Fruit fly (Drosophila melanogaster): ENCODE measurements around the gene CG32638.
A peak's percentile ranks its signal among the peaks of the same experiment; 100 is the strongest.

CG32638 gene

DNA sequence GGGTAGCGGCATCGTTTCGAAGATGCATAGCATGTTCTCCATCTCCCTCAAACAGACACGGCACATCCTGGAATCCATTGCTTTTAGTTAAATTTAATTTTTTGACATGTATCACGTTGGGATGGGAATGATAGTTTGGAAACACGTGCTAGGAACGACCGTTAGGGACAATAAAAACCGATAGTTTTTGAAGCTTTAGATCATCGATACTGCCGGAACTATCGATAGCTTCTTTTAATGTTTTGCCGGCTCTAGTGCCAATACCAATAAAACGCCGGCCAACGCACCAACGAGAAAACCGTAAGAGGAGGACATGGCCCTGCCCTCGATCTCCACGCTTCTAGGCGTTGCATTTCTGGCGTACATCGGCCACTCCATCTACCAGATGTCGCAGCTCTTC is 26.2 kb upstream of the CG32638 start, which contains the start of the genes CG4318 and CG4332 (continued):
- no peak for TF ChIP-seq kni (GFP tag; optimal IDR thresholded peaks at IDR 0.05)
- TF ChIP-seq CG3281 (GFP tag; optimal IDR thresholded peaks at IDR 0.05) = no peak
- peak; percentile 92 for TF ChIP-seq Bgb (GFP tag; IDR thresholded peaks at IDR 0.05; ENCODE audit: partially characterized antibody)
- TF ChIP-seq her (GFP tag; optimal IDR thresholded peaks at IDR 0.05) = no peak
- no peak for TF ChIP-seq vfl (GFP tag; optimal IDR thresholded peaks at IDR 0.05)
- no peak for TF ChIP-seq Hand (GFP tag; optimal IDR thresholded peaks at IDR 0.05)
- no peak for TF ChIP-seq pnt (GFP tag; optimal IDR thresholded peaks at IDR 0.05)
- TF ChIP-seq gfzf (GFP tag; optimal IDR thresholded peaks at IDR 0.05) = no peak
- TF ChIP-seq D19A (tag; optimal IDR thresholded peaks at IDR 0.05) = no peak
- TF ChIP-seq CG10267 (tag; optimal IDR thresholded peaks at IDR 0.05) = no peak
- no peak for TF ChIP-seq emc (GFP tag; optimal IDR thresholded peaks at IDR 0.05)
- TF ChIP-seq sr (GFP tag; IDR thresholded peaks at IDR 0.05) = no peak
- TF ChIP-seq Fer2 (tag; optimal IDR thresholded peaks at IDR 0.05) = no peak

DNA sequence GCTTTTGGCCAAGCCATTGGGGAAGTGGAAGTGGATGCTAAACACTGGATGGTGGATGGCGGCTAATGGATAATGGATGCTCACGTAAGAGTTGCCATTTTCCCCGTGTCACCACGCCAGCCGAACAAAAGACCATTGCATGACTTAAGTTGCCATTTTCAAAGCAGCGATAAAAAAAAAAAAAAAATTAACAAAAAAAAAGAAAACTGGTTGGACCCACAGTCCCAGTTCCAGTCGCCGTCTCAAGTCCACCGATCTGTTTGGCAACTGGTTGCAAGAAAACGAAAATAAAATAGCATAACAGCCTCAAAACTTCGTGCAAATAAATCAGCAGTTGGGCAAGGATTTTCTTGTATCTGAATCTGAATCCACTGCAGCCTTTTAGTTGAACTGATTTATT is 20.5 kb upstream of the CG32638 start:
- TF ChIP-seq Drgx (GFP tag; IDR thresholded peaks at IDR 0.05) (peak; percentile 24; the same call in 1 of the 2 replicates), CG33557 (GFP tag; optimal IDR thresholded peaks at IDR 0.05) (no peak), Hey (tag; optimal IDR thresholded peaks at IDR 0.05) (no peak), sug (tag; optimal IDR thresholded peaks at IDR 0.05) (no peak), grau (tag; optimal IDR thresholded peaks at IDR 0.05) (no peak), nom (GFP tag; optimal IDR thresholded peaks at IDR 0.05) (peak; percentile 11), Dbx (GFP tag; IDR thresholded peaks at IDR 0.05) (no peak), sima (GFP tag; optimal IDR thresholded peaks at IDR 0.05) (no peak), bab2 (GFP tag; optimal IDR thresholded peaks at IDR 0.05) (no peak), CG18262 (tag; optimal IDR thresholded peaks at IDR 0.05) (no peak)

DNA sequence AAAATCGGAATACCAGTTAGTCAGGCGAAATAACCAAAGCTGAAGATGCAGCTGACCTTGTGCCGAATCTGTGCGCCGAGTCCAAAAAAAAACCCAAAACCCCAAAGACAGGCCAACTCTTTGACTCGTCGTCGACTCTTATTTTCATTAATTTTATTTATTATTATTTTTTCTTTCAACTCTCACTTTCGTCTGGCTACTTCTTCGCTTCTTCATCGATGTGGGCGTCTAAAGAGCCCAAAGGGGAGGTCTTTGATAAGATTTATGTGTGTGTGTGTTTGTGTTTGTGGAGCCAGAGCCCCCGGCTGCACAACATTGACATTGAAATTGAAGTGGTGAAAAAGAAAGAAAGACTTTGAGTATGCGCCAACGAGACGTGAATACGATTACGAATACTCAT is 17.3 kb upstream of the CG32638 start:
- TF ChIP-seq tll (GFP tag; optimal IDR thresholded peaks at IDR 0.05) (no peak), NfI (GFP tag; optimal IDR thresholded peaks at IDR 0.05) (no peak), Blimp-1 (GFP tag; optimal IDR thresholded peaks at IDR 0.05) (peak; percentile 87), cad (GFP tag; optimal IDR thresholded peaks at IDR 0.05) (no peak), tgo (GFP tag; IDR thresholded peaks at IDR 0.05) (0 out of 3 replicates have a peak, but pooled peaks have one; percentile 2), CG13775 (GFP tag; optimal IDR thresholded peaks at IDR 0.05) (no peak), kah (GFP tag; optimal IDR thresholded peaks at IDR 0.05) (no peak), Neu2 (GFP tag; optimal IDR thresholded peaks at IDR 0.05; ENCODE audit: borderline replicate concordance) (no peak), Fer2 (tag; optimal IDR thresholded peaks at IDR 0.05) (no peak), CG4730 (GFP tag; IDR thresholded peaks at IDR 0.05) (no peak)

DNA sequence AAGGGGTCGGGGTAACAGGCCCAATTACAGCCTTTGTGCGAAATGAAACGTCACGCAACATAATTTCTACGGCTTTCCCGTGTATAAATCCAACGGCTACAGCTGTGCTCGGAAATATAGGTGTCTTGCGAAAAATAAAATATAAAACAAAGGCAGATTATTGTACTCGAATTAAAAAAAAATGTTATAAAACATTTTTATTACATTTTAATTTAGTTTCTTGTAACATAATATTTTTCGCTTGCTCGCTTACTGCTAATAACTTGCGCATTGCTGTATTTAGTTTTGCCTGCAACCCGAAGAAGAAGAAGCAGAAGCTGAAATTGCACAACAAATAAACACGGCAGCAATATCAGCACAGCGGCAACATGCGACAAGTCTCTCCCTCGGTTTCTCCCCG is 14.5 kb upstream of the CG32638 start:
- TF ChIP-seq Pdp1 (GFP tag; optimal IDR thresholded peaks at IDR 0.05) = peak in 1 of 2 experiments; percentile 21
- no peak for TF ChIP-seq twi (tag; optimal IDR thresholded peaks at IDR 0.05)
- 0 out of 3 replicates have a peak, but pooled peaks have one; percentile 30 for TF ChIP-seq otp (GFP tag; IDR thresholded peaks at IDR 0.05)
- TF ChIP-seq ase (GFP tag; IDR thresholded peaks at IDR 0.05) = 0 out of 3 replicates have a peak, but pooled peaks have one; percentile 31
- TF ChIP-seq CG7271 (tag; optimal IDR thresholded peaks at IDR 0.05) = peak; percentile 76
- TF ChIP-seq oc (tag; optimal IDR thresholded peaks at IDR 0.05) = peak; percentile 37
- TF ChIP-seq Ssrp (tag; optimal IDR thresholded peaks at IDR 0.05) = peak; percentile 26
- peak; percentile 46; the same call in 2 of the 3 replicates for TF ChIP-seq tgo (GFP tag; IDR thresholded peaks at IDR 0.05)
- TF ChIP-seq salm (tag; optimal IDR thresholded peaks at IDR 0.05) = peak; percentile 5
- TF ChIP-seq dmrt11E (tag; optimal IDR thresholded peaks at IDR 0.05) = peak; percentile 31
- no peak for TF ChIP-seq CG2202 (tag; optimal IDR thresholded peaks at IDR 0.05)
- TF ChIP-seq wor (GFP tag; IDR thresholded peaks at IDR 0.05) = no peak
- peak; percentile 2 for TF ChIP-seq CG15479 (GFP tag; optimal IDR thresholded peaks at IDR 0.05)
- peak; percentile 61 for TF ChIP-seq CG2712 (tag; optimal IDR thresholded peaks at IDR 0.05)
- peak; percentile 71 for TF ChIP-seq Med (GFP tag)
- TF ChIP-seq Awh (GFP tag; IDR thresholded peaks at IDR 0.05) = peak; percentile 52; the same call in 1 of the 2 replicates
